Fruit fly (Drosophila melanogaster) whole organism, embryonic: ENCODE data around the gene CG12177.

Source experiments
- CG10274 ChIP-seq: fragments of 200-800 bp; sonication (Bioruptor generic); optimal IDR thresholded peaks from 3 replicates; lab custom pipeline; 2017; ENCODE audit warnings: missing biosample characterization, mild to moderate bottlenecking, missing genetic modification characterization
- CG11093 ChIP-seq: fragments of 200-800 bp; sonication (Bioruptor generic); IDR thresholded peaks from 3 replicates; pipeline ENCODE4 v1.3.6; 2022; ENCODE audit warnings: missing biosample characterization, missing genetic modification characterization
- CG11696 ChIP-seq: fragments of 200-800 bp; sonication (Bioruptor generic); IDR thresholded peaks from 2 replicates; pipeline ENCODE4 v1.3.6; 2022; ENCODE audit warnings: missing biosample characterization, missing genetic modification characterization
- CG11723 ChIP-seq: fragments of 200-800 bp; sonication (Bioruptor generic); optimal IDR thresholded peaks from 2 replicates; lab custom pipeline; 2017; ENCODE audit warnings: missing biosample characterization, mild to moderate bottlenecking, missing genetic modification characterization
- CG13775 ChIP-seq: fragments of 200-800 bp; sonication (Bioruptor generic); optimal IDR thresholded peaks from 3 replicates; lab custom pipeline; 2017; ENCODE audit warnings: missing biosample characterization, mild to moderate bottlenecking, missing genetic modification characterization
- CG14667 ChIP-seq: fragments of 200-800 bp; sonication (Bioruptor generic); IDR thresholded peaks from 2 replicates; pipeline ENCODE4 v1.3.6; 2022; ENCODE audit warnings: missing biosample characterization, missing genetic modification characterization
- CG15696 ChIP-seq: fragments of 200-800 bp; sonication (Bioruptor generic); optimal IDR thresholded peaks from 2 replicates; lab custom pipeline; 2019; ENCODE audit warnings: missing biosample characterization, mild to moderate bottlenecking, missing genetic modification characterization, moderate library complexity
- CG17359 ChIP-seq: fragments of 200-800 bp; sonication (Bioruptor generic); optimal IDR thresholded peaks from 3 replicates; lab custom pipeline; 2018; ENCODE audit warnings: missing biosample characterization, mild to moderate bottlenecking, missing genetic modification characterization, moderate library complexity
- CG17829 ChIP-seq: fragments of 200-800 bp; optimal IDR thresholded peaks from 2 replicates; lab custom pipeline; 2019; ENCODE audit warnings: missing biosample characterization, mild to moderate bottlenecking, missing genetic modification characterization, moderate library complexity
- CG30431 ChIP-seq: fragments of 200-800 bp; sonication (Bioruptor generic); optimal IDR thresholded peaks from 2 replicates; lab custom pipeline; 2017; ENCODE audit warnings: missing biosample characterization, missing genetic modification characterization
- CG32532 ChIP-seq: fragments of 200-800 bp; sonication (Bioruptor generic); IDR thresholded peaks from 2 replicates; pipeline ENCODE4 v1.3.6; 2022; ENCODE audit warnings: missing biosample characterization, missing genetic modification characterization
- CG3407 ChIP-seq: fragments of 200-800 bp; sonication (Bioruptor generic); optimal IDR thresholded peaks from 2 replicates; lab custom pipeline; 2018; ENCODE audit warnings: missing biosample characterization, mild to moderate bottlenecking, missing genetic modification characterization
- CG3847 ChIP-seq: fragments of 200-800 bp; sonication (Bioruptor generic); IDR thresholded peaks from 2 replicates; pipeline ENCODE4 v1.3.6; 2022; ENCODE audit warnings: missing biosample characterization, missing genetic modification characterization
- CG3995 ChIP-seq: fragments of 200-800 bp; sonication (Bioruptor generic); optimal IDR thresholded peaks from 3 replicates; lab custom pipeline; 2016; ENCODE audit warnings: missing biosample characterization, missing genetic modification characterization
- CG4328 ChIP-seq: fragments of 200-800 bp; sonication (Bioruptor generic); optimal IDR thresholded peaks from 3 replicates; lab custom pipeline; 2017; ENCODE audit warnings: missing biosample characterization, missing genetic modification reagents, missing genetic modification characterization
- CG5180 ChIP-seq: fragments of 200-800 bp; sonication (Bioruptor generic); optimal IDR thresholded peaks from 3 replicates; lab custom pipeline; 2017; ENCODE audit warnings: missing biosample characterization, missing genetic modification characterization, mild to moderate bottlenecking, moderate library complexity, missing genetic modification reagents
- CG7556 ChIP-seq: fragments of 200-800 bp; sonication (Bioruptor generic); optimal IDR thresholded peaks from 2 replicates; lab custom pipeline; 2017; ENCODE audit warnings: missing biosample characterization, mild to moderate bottlenecking, missing genetic modification characterization
- CG8281 ChIP-seq: fragments of 200-800 bp; sonication (Bioruptor generic); optimal IDR thresholded peaks from 2 replicates; lab custom pipeline; 2018; ENCODE audit warnings: missing biosample characterization, mild to moderate bottlenecking, missing genetic modification characterization, moderate library complexity
- Dbx ChIP-seq: fragments of 200-800 bp; sonication (Bioruptor generic); IDR thresholded peaks from 3 replicates; pipeline ENCODE4 v1.3.6; 2022; ENCODE audit warnings: missing biosample characterization, missing genetic modification characterization
- Dp ChIP-seq: fragments of 200-800 bp; sonication (Bioruptor generic); optimal IDR thresholded peaks from 2 replicates; lab custom pipeline; 2018; ENCODE audit warnings: missing biosample characterization, mild to moderate bottlenecking, missing genetic modification characterization, moderate library complexity
- HLHmδ ChIP-seq: fragments of 200-800 bp; sonication (Bioruptor generic); optimal IDR thresholded peaks from 2 replicates; lab custom pipeline; 2018; ENCODE audit warnings: missing biosample characterization, mild to moderate bottlenecking, missing genetic modification characterization, moderate library complexity
- Hr3 ChIP-seq: fragments of 200-800 bp; sonication (Bioruptor generic); optimal IDR thresholded peaks from 3 replicates; lab custom pipeline; 2016; ENCODE audit warnings: missing biosample characterization, missing genetic modification characterization
- Jarid2 ChIP-seq: fragments of 200-800 bp; sonication (Bioruptor generic); optimal IDR thresholded peaks from 3 replicates; lab custom pipeline; 2017; ENCODE audit warnings: mild to moderate bottlenecking, missing biosample characterization, missing genetic modification reagents, missing genetic modification characterization
- Mad ChIP-seq: fragments of 200-800 bp; sonication (Bioruptor generic); optimal IDR thresholded peaks from 2 replicates; lab custom pipeline; 2016; ENCODE audit warnings: missing biosample characterization, missing genetic modification characterization
- Med ChIP-seq: fragments of 200-800 bp; sonication (Bioruptor generic); peaks from one replicate; lab custom pipeline; 2016; ENCODE audit warnings: missing biosample characterization, missing genetic modification characterization, mild to moderate bottlenecking, inconsistent platforms, moderate library complexity
- Myb ChIP-seq: fragments of 200-800 bp; sonication (Bioruptor generic); optimal IDR thresholded peaks from 2 replicates; lab custom pipeline; 2016; ENCODE audit warnings: missing biosample characterization, missing genetic modification characterization
- NfI ChIP-seq: fragments of 200-800 bp; sonication (Bioruptor generic); optimal IDR thresholded peaks from 3 replicates; lab custom pipeline; 2018; ENCODE audit warnings: missing biosample characterization, mild to moderate bottlenecking, missing genetic modification characterization, moderate library complexity
- Oaz ChIP-seq: fragments of 200-800 bp; sonication (Bioruptor generic); IDR thresholded peaks from 2 replicates; pipeline ENCODE4 v1.3.6; 2022; ENCODE audit warnings: missing biosample characterization, missing genetic modification characterization
- al ChIP-seq: fragments of 200-800 bp; sonication (Bioruptor generic); IDR thresholded peaks from 2 replicates; pipeline ENCODE4 v1.3.6; 2022; ENCODE audit warnings: missing biosample characterization, missing genetic modification characterization
- chif ChIP-seq, 2 experiments: fragments of 200-800 bp; sonication (Bioruptor generic); optimal IDR thresholded peaks; 3 replicates each; lab custom pipeline; 2016; ENCODE audit warnings: missing biosample characterization in 2 of 2, missing genetic modification characterization in 2 of 2
- crol ChIP-seq: fragments of 200-800 bp; sonication (Bioruptor generic); IDR thresholded peaks from 2 replicates; pipeline ENCODE4 v1.3.6; 2022; ENCODE audit warnings: missing biosample characterization, missing genetic modification characterization
- dmrt11E ChIP-seq: fragments of 200-800 bp; sonication (Bioruptor generic); optimal IDR thresholded peaks from 3 replicates; lab custom pipeline; 2018; ENCODE audit warnings: missing biosample characterization, mild to moderate bottlenecking, missing genetic modification characterization, moderate library complexity
- fd3F ChIP-seq: fragments of 200-800 bp; sonication (Bioruptor generic); optimal IDR thresholded peaks from 2 replicates; lab custom pipeline; 2018; ENCODE audit warnings: missing biosample characterization, mild to moderate bottlenecking, missing genetic modification characterization, moderate library complexity
- ftz-f1 ChIP-seq: fragments of 200-800 bp; sonication (Bioruptor generic); optimal IDR thresholded peaks from 2 replicates; lab custom pipeline; 2016; ENCODE audit warnings: missing biosample characterization, missing genetic modification characterization
- gcm2 ChIP-seq: fragments of 200-800 bp; sonication (Bioruptor generic); optimal IDR thresholded peaks from 2 replicates; lab custom pipeline; 2016; ENCODE audit warnings: missing biosample characterization, missing genetic modification characterization
- gsb-n ChIP-seq: fragments of 200-800 bp; sonication (Bioruptor generic); optimal IDR thresholded peaks from 3 replicates; lab custom pipeline; 2018; ENCODE audit warnings: missing biosample characterization, mild to moderate bottlenecking, missing genetic modification characterization
- ham ChIP-seq: fragments of 200-800 bp; sonication (Bioruptor generic); IDR thresholded peaks from 2 replicates; pipeline ENCODE4 v1.3.6; 2022; ENCODE audit warnings: missing biosample characterization, missing genetic modification characterization
- hbn ChIP-seq: fragments of 200-800 bp; sonication (Bioruptor generic); IDR thresholded peaks from 2 replicates; pipeline ENCODE4 v1.3.6; 2022; ENCODE audit warnings: missing biosample characterization, missing genetic modification characterization; ENCODE audit not compliant: partially characterized antibody
- lmd ChIP-seq: fragments of 200-800 bp; sonication (Bioruptor generic); IDR thresholded peaks from 2 replicates; pipeline ENCODE4 v1.3.6; 2022; ENCODE audit warnings: missing biosample characterization, missing genetic modification characterization
- nmo ChIP-seq: fragments of 200-800 bp; sonication (Bioruptor generic); optimal IDR thresholded peaks from 2 replicates; lab custom pipeline; 2018; ENCODE audit warnings: missing biosample characterization, mild to moderate bottlenecking, missing genetic modification characterization, moderate library complexity
- pan ChIP-seq, 4 experiments: fragments of >200 bp in 3 of 4; fragments of 200-800 bp in 1 of 4; sonication (Bioruptor generic) in 1 of 4; optimal IDR thresholded peaks in 3 of 4; IDR thresholded peaks in 1 of 4; 2 replicates each; pipeline versions ENCODE4 v1.3.6 to Lab custom; 2017 to 2022; ENCODE audit warnings: missing biosample characterization in 2 of 4, missing genetic modification characterization in 2 of 4, mixed read lengths in 1 of 4
- pho ChIP-seq: fragments of 200-800 bp; sonication (Bioruptor generic); optimal IDR thresholded peaks from 2 replicates; lab custom pipeline; 2016; ENCODE audit warnings: missing biosample characterization, missing genetic modification characterization
- schlank ChIP-seq: fragments of 200-800 bp; sonication (Bioruptor generic); optimal IDR thresholded peaks from 2 replicates; lab custom pipeline; 2018; ENCODE audit warnings: missing biosample characterization, mild to moderate bottlenecking, missing genetic modification characterization
- slou ChIP-seq: fragments of 200-800 bp; sonication (Bioruptor generic); optimal IDR thresholded peaks from 3 replicates; lab custom pipeline; 2016; ENCODE audit warnings: missing biosample characterization, missing genetic modification characterization
- sug ChIP-seq: fragments of 200-800 bp; optimal IDR thresholded peaks from 2 replicates; lab custom pipeline; 2019; ENCODE audit warnings: missing biosample characterization, mild to moderate bottlenecking, missing genetic modification characterization, moderate library complexity
- twi ChIP-seq: fragments of 200-800 bp; optimal IDR thresholded peaks from 2 replicates; lab custom pipeline; 2019; ENCODE audit warnings: missing biosample characterization, mild to moderate bottlenecking, missing genetic modification characterization, moderate library complexity
- unpg ChIP-seq: fragments of 200-800 bp; sonication (Bioruptor generic); optimal IDR thresholded peaks from 3 replicates; lab custom pipeline; 2018; ENCODE audit warnings: missing biosample characterization, mild to moderate bottlenecking, missing genetic modification characterization, moderate library complexity
- vfl ChIP-seq: fragments of 200-800 bp; sonication (Bioruptor generic); optimal IDR thresholded peaks from 2 replicates; lab custom pipeline; 2016; ENCODE audit warnings: missing biosample characterization, missing genetic modification characterization
- wek ChIP-seq: fragments of 200-800 bp; sonication (Bioruptor generic); optimal IDR thresholded peaks from 3 replicates; lab custom pipeline; 2018; ENCODE audit warnings: missing biosample characterization, mild to moderate bottlenecking, missing genetic modification characterization, moderate library complexity
- yki ChIP-seq: fragments of >200 bp; optimal IDR thresholded peaks from 3 replicates; lab custom pipeline; 2018
- zen2 ChIP-seq: fragments of 200-800 bp; sonication (Bioruptor generic); IDR thresholded peaks from 3 replicates; pipeline ENCODE4 v1.3.6; 2022; ENCODE audit warnings: missing biosample characterization, missing genetic modification characterization; ENCODE audit not compliant: partially characterized antibody

Gene CG12177

DNA sequence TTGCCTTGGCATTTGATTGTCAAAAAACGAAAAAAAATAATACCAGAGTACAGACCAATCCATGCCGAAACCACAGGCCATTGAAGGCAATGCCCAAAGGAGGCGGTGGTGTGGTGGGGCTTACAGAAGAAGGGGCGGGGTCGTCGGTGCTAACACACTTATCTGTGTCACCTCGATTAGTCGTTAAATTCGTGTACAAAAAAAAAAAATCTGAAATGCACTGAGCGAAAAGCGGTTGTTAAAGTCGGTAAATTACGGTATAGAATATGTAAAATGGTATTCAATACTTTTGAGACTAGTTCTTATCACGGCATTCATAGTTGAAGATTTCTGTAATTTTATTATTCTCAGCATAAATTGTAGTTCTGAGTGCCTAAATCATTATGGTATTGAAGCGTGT, 36.3 kb downstream of the CG12177 start (continued):
- TF ChIP-seq crol (GFP tag; lab: Robert Waterston, UW): peak; percentile 61
- no peak for TF ChIP-seq CG30431 (GFP tag; lab: Kevin White, UChicago)
- TF ChIP-seq Mad: no peak
- peak; percentile 15 for TF ChIP-seq CG13775 (GFP tag; lab: Kevin White, UChicago)
- TF ChIP-seq hbn (GFP tag; lab: Robert Waterston, UW): no peak
- peak; percentile 40; the same call in 1 of the 3 replicates for TF ChIP-seq Dbx
- TF ChIP-seq CG3847: no peak
- TF ChIP-seq CG11093 (GFP tag; lab: Robert Waterston, UW): no peak
- TF ChIP-seq NfI (GFP tag; lab: Kevin White, UChicago): no peak
- no peak for TF ChIP-seq slou
- TF ChIP-seq CG3995 (GFP tag; lab: Kevin White, UChicago): no peak
- TF ChIP-seq fd3F (GFP tag; lab: Kevin White, UChicago): peak; percentile 30
- peak; percentile 32 for TF ChIP-seq dmrt11E (tag; lab: Kevin White, UChicago)
- TF ChIP-seq CG17359 (tag; lab: Kevin White, UChicago): peak; percentile 76
- no peak for TF ChIP-seq CG3407 (GFP tag; lab: Kevin White, UChicago)
- TF ChIP-seq CG14667 (GFP tag; lab: Robert Waterston, UW): peak; percentile 53
- peak; percentile 17 for TF ChIP-seq CG17829 (tag; lab: Kevin White, UChicago)
- no peak for TF ChIP-seq zen2 (GFP tag; lab: Robert Waterston, UW)
- no peak for TF ChIP-seq CG8281 (tag; lab: Kevin White, UChicago)
- TF ChIP-seq CG10274 (GFP tag; lab: Kevin White, UChicago): no peak
- peak; percentile 87 for TF ChIP-seq Med (GFP tag; lab: Kevin White, UChicago)
- 0 out of 2 replicates have a peak, but pooled peaks have one; percentile 43 for TF ChIP-seq CG11696
- no peak for TF ChIP-seq gcm2 (GFP tag; lab: Kevin White, UChicago)
- TF ChIP-seq twi: no peak
- TF ChIP-seq Dp: no peak
- TF ChIP-seq CG4328 (GFP tag; lab: Kevin White, UChicago): no peak
- TF ChIP-seq Oaz (GFP tag; lab: Robert Waterston, UW): peak; percentile 30; the same call in 1 of the 2 replicates
- TF ChIP-seq CG7556 (GFP tag; lab: Kevin White, UChicago): peak; percentile 27
- TF ChIP-seq gsb-n (tag; lab: Kevin White, UChicago): no peak
- no peak for TF ChIP-seq vfl (GFP tag; lab: Kevin White, UChicago)
- peak; percentile 40 for TF ChIP-seq unpg (GFP tag; lab: Kevin White, UChicago)
- peak; percentile 29 for TF ChIP-seq Jarid2 (GFP tag; lab: Kevin White, UChicago)
- no peak for TF ChIP-seq CG5180 (GFP tag; lab: Kevin White, UChicago)
- TF ChIP-seq pan (optimal IDR thresholded peaks at IDR 0.05; lab: Kevin White, UChicago): no peak
- TF ChIP-seq pan (GFP tag; optimal IDR thresholded peaks at IDR 0.05 in 1 of 2, IDR thresholded peaks at IDR 0.05 in 1 of 2): peak in 1 of 2 experiments; percentile 83
- TF ChIP-seq CG32532: peak; percentile 67
- no peak for TF ChIP-seq CG11723 (GFP tag; lab: Kevin White, UChicago)
- peak; percentile 67 for TF ChIP-seq sug (tag; lab: Kevin White, UChicago)
- TF ChIP-seq HLHmδ: no peak
- peak; percentile 60 for TF ChIP-seq nmo (GFP tag; lab: Kevin White, UChicago)
- TF ChIP-seq chif (GFP tag; optimal IDR thresholded peaks at IDR 0.05; lab: Kevin White, UChicago): peak in 1 of 2 experiments; percentile 51
- no peak for TF ChIP-seq CG15696
- TF ChIP-seq Myb (GFP tag; lab: Kevin White, UChicago): no peak
- TF ChIP-seq ftz-f1 (GFP tag; lab: Kevin White, UChicago): peak; percentile 71
- TF ChIP-seq lmd (GFP tag; lab: Robert Waterston, UW): peak; percentile 26; the same call in 1 of the 2 replicates
- TF ChIP-seq yki (lab: Kevin White, UChicago): no peak
- TF ChIP-seq al (GFP tag; lab: Robert Waterston, UW): no peak
- TF ChIP-seq schlank: no peak
- no peak for TF ChIP-seq pho (GFP tag; lab: Kevin White, UChicago)
- TF ChIP-seq wek (GFP tag; lab: Kevin White, UChicago): no peak
- peak; percentile 35 for TF ChIP-seq Hr3 (GFP tag; lab: Kevin White, UChicago)
- no peak for TF ChIP-seq ham (GFP tag; lab: Robert Waterston, UW)
